Fruit fly (Drosophila melanogaster) whole organism, embryonic: Measurements from ENCODE around the gene CG5013.

Source experiments
- Antp ChIP-seq: fragments of 200-800 bp; sonication (Bioruptor generic); optimal IDR thresholded peaks from 3 replicates; lab custom pipeline; 2016; ENCODE audit warnings: missing biosample characterization, missing genetic modification characterization
- Awh ChIP-seq: fragments of 200-800 bp; sonication (Bioruptor generic); IDR thresholded peaks from 2 replicates; pipeline ENCODE4, ENCODE4 v1.3.6; 2022; ENCODE audit warnings: missing biosample characterization, missing genetic modification characterization
- Blimp-1 ChIP-seq: fragments of 200-800 bp; sonication (Bioruptor generic); optimal IDR thresholded peaks from 3 replicates; lab custom pipeline; 2018; ENCODE audit warnings: missing biosample characterization, missing genetic modification characterization, mild to moderate bottlenecking, moderate library complexity, missing genetic modification reagents
- CG10431 ChIP-seq: fragments of 200-800 bp; sonication (Bioruptor generic); optimal IDR thresholded peaks from 3 replicates; lab custom pipeline; 2018; ENCODE audit warnings: missing biosample characterization, mild to moderate bottlenecking, missing genetic modification characterization
- CG12236 ChIP-seq: fragments of 200-800 bp; sonication (Bioruptor generic); optimal IDR thresholded peaks from 2 replicates; lab custom pipeline; 2016; ENCODE audit warnings: missing biosample characterization, missing genetic modification characterization
- CG12942 ChIP-seq: fragments of 200-800 bp; sonication (Bioruptor generic); optimal IDR thresholded peaks from 3 replicates; lab custom pipeline; 2016; ENCODE audit warnings: missing biosample characterization, missing genetic modification characterization
- CG14710 ChIP-seq: fragments of 200-800 bp; sonication (Bioruptor generic); optimal IDR thresholded peaks from 3 replicates; lab custom pipeline; 2019; ENCODE audit warnings: missing biosample characterization, mild to moderate bottlenecking, missing genetic modification characterization, moderate library complexity
- CG15601 ChIP-seq: fragments of 200-800 bp; sonication (Bioruptor generic); optimal IDR thresholded peaks from 3 replicates; lab custom pipeline; 2019; ENCODE audit warnings: missing biosample characterization, mild to moderate bottlenecking, missing genetic modification characterization, moderate library complexity
- CG1603 ChIP-seq: fragments of 200-800 bp; sonication (Bioruptor generic); optimal IDR thresholded peaks from 2 replicates; lab custom pipeline; 2019; ENCODE audit warnings: missing biosample characterization, mild to moderate bottlenecking, missing genetic modification characterization, moderate library complexity
- CG16779 ChIP-seq: fragments of 200-800 bp; sonication (Bioruptor generic); IDR thresholded peaks from 2 replicates; pipeline ENCODE4 v1.3.6; 2022; ENCODE audit warnings: missing biosample characterization, missing genetic modification characterization
- CG18262 ChIP-seq: fragments of 200-800 bp; optimal IDR thresholded peaks from 3 replicates; lab custom pipeline; 2019; ENCODE audit warnings: missing biosample characterization, mild to moderate bottlenecking, missing genetic modification characterization, moderate library complexity
- CG2202 ChIP-seq: fragments of 200-800 bp; sonication (Bioruptor generic); optimal IDR thresholded peaks from 2 replicates; lab custom pipeline; 2018; ENCODE audit warnings: missing biosample characterization, mild to moderate bottlenecking, missing genetic modification characterization
- CG30020 ChIP-seq: fragments of 200-800 bp; optimal IDR thresholded peaks from 2 replicates; lab custom pipeline; 2019; ENCODE audit warnings: missing biosample characterization, mild to moderate bottlenecking, missing genetic modification characterization, moderate library complexity
- CG33557 ChIP-seq: fragments of 200-800 bp; sonication (Bioruptor generic); optimal IDR thresholded peaks from 2 replicates; lab custom pipeline; 2019; ENCODE audit warnings: missing biosample characterization, mild to moderate bottlenecking, missing genetic modification characterization, moderate library complexity
- CG4854 ChIP-seq: fragments of 200-800 bp; sonication (Bioruptor generic); optimal IDR thresholded peaks from 2 replicates; lab custom pipeline; 2016; ENCODE audit warnings: missing biosample characterization, missing genetic modification characterization, inconsistent platforms
- CG7963 ChIP-seq: fragments of 200-800 bp; sonication (Bioruptor generic); IDR thresholded peaks from 3 replicates; pipeline ENCODE4 v1.3.6; 2022; ENCODE audit warnings: missing biosample characterization, missing genetic modification characterization; ENCODE audit not compliant: partially characterized antibody
- CHES-1-like ChIP-seq: fragments of 200-800 bp; sonication (Bioruptor generic); optimal IDR thresholded peaks from 2 replicates; lab custom pipeline; 2016; ENCODE audit warnings: missing biosample characterization, missing genetic modification characterization
- Dp ChIP-seq: fragments of 200-800 bp; sonication (Bioruptor generic); optimal IDR thresholded peaks from 2 replicates; lab custom pipeline; 2018; ENCODE audit warnings: missing biosample characterization, mild to moderate bottlenecking, missing genetic modification characterization, moderate library complexity
- Eip74EF ChIP-seq, 2 experiments: fragments of 200-800 bp in 1 of 2; fragments of >200 bp in 1 of 2; sonication (Bioruptor generic) in 1 of 2; optimal IDR thresholded peaks; 2 replicates each; lab custom pipeline; 2017 to 2019; ENCODE audit warnings: missing biosample characterization in 2 of 2, missing genetic modification characterization in 2 of 2, mild to moderate bottlenecking in 1 of 2, moderate library complexity in 1 of 2
- HLH4C ChIP-seq: fragments of 200-800 bp; sonication (Bioruptor generic); IDR thresholded peaks from 3 replicates; pipeline ENCODE4 v1.3.6; 2022; ENCODE audit warnings: missing biosample characterization, missing genetic modification characterization; ENCODE audit not compliant: partially characterized antibody
- HLH54F ChIP-seq: fragments of 200-800 bp; sonication (Bioruptor generic); optimal IDR thresholded peaks from 3 replicates; lab custom pipeline; 2016; ENCODE audit warnings: missing biosample characterization, missing genetic modification characterization
- HLHmδ ChIP-seq: fragments of 200-800 bp; sonication (Bioruptor generic); optimal IDR thresholded peaks from 2 replicates; lab custom pipeline; 2018; ENCODE audit warnings: missing biosample characterization, mild to moderate bottlenecking, missing genetic modification characterization, moderate library complexity
- Hr39 ChIP-seq: fragments of >200 bp; optimal IDR thresholded peaks from 2 replicates; lab custom pipeline; 2017
- Med ChIP-seq: fragments of 200-800 bp; sonication (Bioruptor generic); peaks from one replicate; lab custom pipeline; 2016; ENCODE audit warnings: missing biosample characterization, missing genetic modification characterization, mild to moderate bottlenecking, inconsistent platforms, moderate library complexity
- Pdp1 ChIP-seq, 2 experiments: fragments of 200-800 bp; sonication (Bioruptor generic); optimal IDR thresholded peaks; 3 replicates each; lab custom pipeline; 2016; ENCODE audit warnings: missing biosample characterization in 2 of 2, missing genetic modification characterization in 2 of 2, mild to moderate bottlenecking in 1 of 2, moderate library complexity in 1 of 2
- TFAM ChIP-seq: fragments of 200-800 bp; sonication (Bioruptor generic); optimal IDR thresholded peaks from 2 replicates; lab custom pipeline; 2017; ENCODE audit warnings: missing biosample characterization, missing genetic modification characterization, inconsistent platforms
- Taf1 ChIP-seq: fragments of 200-800 bp; sonication (Bioruptor generic); IDR thresholded peaks from 2 replicates; pipeline ENCODE4 v1.3.6; 2022; ENCODE audit warnings: missing biosample characterization, missing genetic modification characterization
- Trl ChIP-seq, 3 experiments: fragments of >200 bp in 2 of 3; fragments of 200-800 bp in 1 of 3; sonication (Bioruptor generic) in 1 of 3; optimal IDR thresholded peaks; 2 replicates in 1 of 3; 3 replicates in 2 of 3; lab custom pipeline; 2016 to 2017; ENCODE audit warnings: missing biosample characterization in 1 of 3, missing genetic modification characterization in 1 of 3
- abd-A ChIP-seq: fragments of 200-800 bp; sonication (Bioruptor generic); optimal IDR thresholded peaks from 3 replicates; lab custom pipeline; 2019; ENCODE audit warnings: missing biosample characterization, mild to moderate bottlenecking, missing genetic modification characterization, moderate library complexity
- ap ChIP-seq: fragments of 200-800 bp; sonication (Bioruptor generic); IDR thresholded peaks from 2 replicates; pipeline ENCODE4 v1.3.6; 2022; ENCODE audit warnings: missing biosample characterization, missing genetic modification characterization
- ato ChIP-seq: fragments of 200-800 bp; sonication (Bioruptor generic); IDR thresholded peaks from 2 replicates; pipeline ENCODE4 v1.3.6; 2022; ENCODE audit warnings: missing biosample characterization, missing genetic modification characterization; ENCODE audit not compliant: partially characterized antibody
- bsh ChIP-seq, 2 experiments: fragments of 200-800 bp; sonication (Bioruptor generic); optimal IDR thresholded peaks; 2 replicates each; lab custom pipeline; 2017 to 2018; ENCODE audit warnings: mild to moderate bottlenecking in 2 of 2, missing biosample characterization in 2 of 2, missing genetic modification characterization in 2 of 2, moderate library complexity in 1 of 2
- cato ChIP-seq: fragments of 200-800 bp; sonication (Bioruptor generic); optimal IDR thresholded peaks from 2 replicates; lab custom pipeline; 2016; ENCODE audit warnings: missing biosample characterization, missing genetic modification characterization, borderline replicate concordance
- crol ChIP-seq: fragments of 200-800 bp; sonication (Bioruptor generic); IDR thresholded peaks from 2 replicates; pipeline ENCODE4 v1.3.6; 2022; ENCODE audit warnings: missing biosample characterization, missing genetic modification characterization
- danr ChIP-seq: fragments of 200-800 bp; sonication (Bioruptor generic); IDR thresholded peaks from 2 replicates; pipeline ENCODE4 v1.3.6; 2022; ENCODE audit warnings: missing biosample characterization, missing genetic modification characterization
- eve ChIP-seq, 2 experiments: fragments of >200 bp; optimal IDR thresholded peaks; 2 replicates each; lab custom pipeline; 2017; ENCODE audit warnings: missing biosample characterization in 2 of 2, missing genetic modification characterization in 2 of 2
- exex ChIP-seq: fragments of 200-800 bp; sonication (Bioruptor generic); optimal IDR thresholded peaks from 4 replicates; lab custom pipeline; 2018; ENCODE audit warnings: missing biosample characterization, mild to moderate bottlenecking, missing genetic modification characterization, moderate library complexity
- ftz-f1 ChIP-seq: fragments of 200-800 bp; sonication (Bioruptor generic); optimal IDR thresholded peaks from 2 replicates; lab custom pipeline; 2016; ENCODE audit warnings: missing biosample characterization, missing genetic modification characterization
- gcm ChIP-seq: fragments of 200-800 bp; sonication (Bioruptor generic); optimal IDR thresholded peaks from 2 replicates; lab custom pipeline; 2019; ENCODE audit warnings: missing biosample characterization, mild to moderate bottlenecking, missing genetic modification characterization, moderate library complexity
- grau ChIP-seq: fragments of 200-800 bp; optimal IDR thresholded peaks from 3 replicates; lab custom pipeline; 2019; ENCODE audit warnings: missing biosample characterization, mild to moderate bottlenecking, missing genetic modification characterization, moderate library complexity
- gsb-n ChIP-seq: fragments of 200-800 bp; sonication (Bioruptor generic); optimal IDR thresholded peaks from 3 replicates; lab custom pipeline; 2018; ENCODE audit warnings: missing biosample characterization, mild to moderate bottlenecking, missing genetic modification characterization
- inv ChIP-seq: fragments of 200-800 bp; sonication (Bioruptor generic); IDR thresholded peaks from 2 replicates; pipeline ENCODE4 v1.3.6; 2022; ENCODE audit warnings: missing biosample characterization, missing genetic modification characterization; ENCODE audit not compliant: partially characterized antibody
- ken ChIP-seq: fragments of 200-800 bp; sonication (Bioruptor generic); IDR thresholded peaks from 3 replicates; pipeline ENCODE4 v1.3.6; 2022; ENCODE audit warnings: missing biosample characterization, missing genetic modification characterization
- kni ChIP-seq: fragments of 200-800 bp; sonication (Bioruptor generic); optimal IDR thresholded peaks from 3 replicates; lab custom pipeline; 2017; ENCODE audit warnings: mild to moderate bottlenecking, missing biosample characterization, missing genetic modification reagents, missing genetic modification characterization
- lola ChIP-seq, 3 experiments: fragments of >200 bp in 2 of 3; fragments of 200-800 bp in 1 of 3; sonication (Bioruptor generic) in 1 of 3; optimal IDR thresholded peaks; 2 replicates each; lab custom pipeline; 2017 to 2019; ENCODE audit warnings: missing biosample characterization in 3 of 3, missing genetic modification characterization in 3 of 3, mild to moderate bottlenecking in 1 of 3, moderate library complexity in 1 of 3
- oc ChIP-seq: fragments of 200-800 bp; sonication (Bioruptor generic); optimal IDR thresholded peaks from 2 replicates; lab custom pipeline; 2018; ENCODE audit warnings: missing biosample characterization, mild to moderate bottlenecking, missing genetic modification characterization, moderate library complexity
- otp ChIP-seq: fragments of 200-800 bp; sonication (Bioruptor generic); IDR thresholded peaks from 3 replicates; pipeline ENCODE4, ENCODE4 v1.3.6; 2022; ENCODE audit warnings: missing biosample characterization, missing genetic modification characterization
- sd ChIP-seq: fragments of 200-800 bp; sonication (Bioruptor generic); optimal IDR thresholded peaks from 3 replicates; lab custom pipeline; 2018; ENCODE audit warnings: missing biosample characterization, mild to moderate bottlenecking, missing genetic modification characterization, moderate library complexity
- vvl ChIP-seq: fragments of 200-800 bp; sonication (Bioruptor generic); IDR thresholded peaks from 2 replicates; pipeline ENCODE4 v1.3.6; 2022; ENCODE audit warnings: missing biosample characterization, missing genetic modification characterization

CG5013 gene

dm6 chr3R:16082384-16082783, 32.9 kb downstream of the CG5013 start:
- TF ChIP-seq CG30020 (tag; lab: Kevin White, UChicago), result no peak
- no peak for TF ChIP-seq HLH54F (GFP tag; lab: Kevin White, UChicago)
- peak; percentile 30; the same call in 1 of the 2 replicates for TF ChIP-seq crol (GFP tag; lab: Robert Waterston, UW)
- no peak for TF ChIP-seq Taf1 (GFP tag; lab: Robert Waterston, UW)
- TF ChIP-seq CHES-1-like (GFP tag; lab: Kevin White, UChicago), result no peak
- peak; percentile 72 for TF ChIP-seq CG33557 (GFP tag; lab: Kevin White, UChicago)
- peak in 1 of 2 experiments; percentile 32 for TF ChIP-seq bsh (GFP tag; optimal IDR thresholded peaks at IDR 0.05; lab: Kevin White, UChicago)
- no peak for TF ChIP-seq cato
- no peak for TF ChIP-seq inv (GFP tag; lab: Robert Waterston, UW)
- TF ChIP-seq ken (GFP tag; lab: Robert Waterston, UW), result 0 out of 3 replicates have a peak, but pooled peaks have one; percentile 21
- peak; percentile 49 for TF ChIP-seq gsb-n (tag; lab: Kevin White, UChicago)
- peak; percentile 21 for TF ChIP-seq CG2202 (tag; lab: Kevin White, UChicago)
- no peak for TF ChIP-seq TFAM (GFP tag; lab: Kevin White, UChicago)
- TF ChIP-seq CG12942 (GFP tag; lab: Kevin White, UChicago), result no peak
- no peak for TF ChIP-seq Antp (GFP tag; lab: Kevin White, UChicago)
- TF ChIP-seq CG12236 (GFP tag; lab: Kevin White, UChicago), result no peak
- TF ChIP-seq Med (GFP tag; lab: Kevin White, UChicago), result no peak
- peak; percentile 81 for TF ChIP-seq Awh (GFP tag; lab: Robert Waterston, UW)
- no peak for TF ChIP-seq danr (GFP tag; lab: Robert Waterston, UW)
- TF ChIP-seq Hr39, result no peak
- TF ChIP-seq CG18262 (tag; lab: Kevin White, UChicago), result peak; percentile 22
- TF ChIP-seq kni (GFP tag; lab: Kevin White, UChicago), result peak; percentile 85
- peak; percentile 39 for TF ChIP-seq oc
- peak; percentile 1 for TF ChIP-seq CG14710
- no peak for TF ChIP-seq Eip74EF (GFP tag; optimal IDR thresholded peaks at IDR 0.05; lab: Kevin White, UChicago)
- peak; percentile 43 for TF ChIP-seq abd-A (tag; lab: Kevin White, UChicago)
- TF ChIP-seq HLH4C (GFP tag; lab: Robert Waterston, UW), result no peak
- no peak for TF ChIP-seq grau (tag; lab: Kevin White, UChicago)
- no peak for TF ChIP-seq otp
- TF ChIP-seq sd (tag; lab: Kevin White, UChicago), result peak; percentile 5
- TF ChIP-seq exex (tag; lab: Kevin White, UChicago), result no peak
- TF ChIP-seq Pdp1 (GFP tag; optimal IDR thresholded peaks at IDR 0.05; lab: Kevin White, UChicago), result peak in 1 of 2 experiments; percentile 93
- TF ChIP-seq ap (GFP tag; lab: Robert Waterston, UW), result no peak
- TF ChIP-seq CG16779 (GFP tag; lab: Robert Waterston, UW), result no peak
- TF ChIP-seq vvl (GFP tag; lab: Robert Waterston, UW), result 0 out of 2 replicates have a peak, but pooled peaks have one; percentile 31
- TF ChIP-seq CG7963 (GFP tag; lab: Robert Waterston, UW), result no peak
- no peak for TF ChIP-seq ato (GFP tag; lab: Robert Waterston, UW)
- TF ChIP-seq CG4854 (GFP tag; lab: Kevin White, UChicago), result no peak
- no peak for TF ChIP-seq Trl (optimal IDR thresholded peaks at IDR 0.05; lab: Kevin White, UChicago)
- no peak for TF ChIP-seq Trl (GFP tag; optimal IDR thresholded peaks at IDR 0.05; lab: Kevin White, UChicago)
- TF ChIP-seq gcm (GFP tag; lab: Kevin White, UChicago), result peak; percentile 2
- peak; percentile 100 for TF ChIP-seq Blimp-1 (GFP tag; lab: Kevin White, UChicago)
- TF ChIP-seq CG1603, result no peak
- peak in 1 of 3 experiments; percentile 3 for TF ChIP-seq lola (GFP tag; optimal IDR thresholded peaks at IDR 0.05; lab: Kevin White, UChicago)
- peak; percentile 25 for TF ChIP-seq CG15601
- TF ChIP-seq CG10431 (GFP tag; lab: Kevin White, UChicago), result peak; percentile 46
- TF ChIP-seq HLHmδ, result no peak
- no peak for TF ChIP-seq ftz-f1 (GFP tag; lab: Kevin White, UChicago)
- no peak for TF ChIP-seq eve (GFP tag; optimal IDR thresholded peaks at IDR 0.05; lab: Kevin White, UChicago)
- no peak for TF ChIP-seq Dp (GFP tag; lab: Kevin White, UChicago)
